Worm (Caenorhabditis elegans) whole organism, L4 larva: ENCODE results near the gene F53C11.1.
A peak's percentile ranks its signal among the peaks of the same experiment; 100 is the strongest.

Source experiments
- D1046.2 ChIP-seq: fragments of 200-800 bp; sonication (Bioruptor generic); IDR thresholded peaks from 2 replicates; pipeline ENCODE4 v1.3.6; 2022; ENCODE audit warnings: missing genetic modification characterization, missing compliant biosample characterization
- F10B5.3 ChIP-seq: sonication (generic microtip); optimal IDR thresholded peaks from 2 replicates; lab custom pipeline; 2016; ENCODE audit warnings: mild to moderate bottlenecking, missing genetic modification characterization, missing compliant biosample characterization
- F26F4.8 ChIP-seq: fragments of 200-800 bp; sonication (Bioruptor generic); conservative IDR thresholded peaks from 2 replicates; pipeline ENCODE4 v1.3.6; 2022; ENCODE audit warnings: missing genetic modification characterization, missing compliant biosample characterization
- F37D6.2 ChIP-seq: sonication (generic microtip); optimal IDR thresholded peaks from 2 replicates; lab custom pipeline; 2016; ENCODE audit warnings: mild to moderate bottlenecking, missing genetic modification characterization, missing compliant biosample characterization
- F49E8.2 ChIP-seq: sonication (generic microtip); optimal IDR thresholded peaks from 2 replicates; lab custom pipeline; 2016; ENCODE audit warnings: missing compliant biosample characterization, mild to moderate bottlenecking, missing genetic modification characterization, borderline replicate concordance
- R02D3.7 ChIP-seq: fragments of 150-350 bp; sonication (generic microtip); optimal IDR thresholded peaks from 3 replicates; lab custom pipeline; 2014; ENCODE audit warnings: missing biosample characterization, missing genetic modification characterization
- T26A8.4 ChIP-seq: fragments of 200-800 bp; sonication (Bioruptor generic); IDR thresholded peaks from 2 replicates; pipeline ENCODE4 v1.3.6; 2022; ENCODE audit warnings: missing genetic modification characterization, missing compliant biosample characterization
- Y75B8A.6 ChIP-seq: fragments of 200-800 bp; sonication (Bioruptor generic); IDR thresholded peaks from 2 replicates; pipeline ENCODE4 v1.3.6; 2022; ENCODE audit warnings: missing genetic modification reagents, missing genetic modification characterization, missing compliant biosample characterization
- aha-1 ChIP-seq: fragments of 150-350 bp; peaks from one replicate; lab custom pipeline; 2014; ENCODE audit warnings: missing biosample characterization, missing genetic modification characterization
- aly-2 ChIP-seq: sonication (generic microtip); optimal IDR thresholded peaks from 2 replicates; lab custom pipeline; 2018; ENCODE audit warnings: missing biosample characterization, missing genetic modification characterization
- arid-1 ChIP-seq: fragments of 200-800 bp; sonication (Bioruptor generic); conservative IDR thresholded peaks from 2 replicates; pipeline ENCODE4 v1.3.6; 2022; ENCODE audit warnings: missing genetic modification reagents, missing genetic modification characterization, missing compliant biosample characterization
- ceh-32 ChIP-seq: sonication (generic microtip); optimal IDR thresholded peaks from 2 replicates; lab custom pipeline; 2016; ENCODE audit warnings: mild to moderate bottlenecking, missing genetic modification characterization, missing compliant biosample characterization; ENCODE audit not compliant: poor library complexity
- ceh-62 ChIP-seq: sonication (generic microtip); optimal IDR thresholded peaks from 2 replicates; lab custom pipeline; 2017; ENCODE audit warnings: missing biosample characterization, missing genetic modification characterization
- cey-2 ChIP-seq: sonication (generic microtip); optimal IDR thresholded peaks from 3 replicates; lab custom pipeline; 2017; ENCODE audit warnings: missing genetic modification characterization, mild to moderate bottlenecking, missing compliant biosample characterization, antibody characterized with exemption, borderline replicate concordance; ENCODE audit not compliant: insufficient read depth
- daf-12 ChIP-seq: fragments of 150-350 bp; optimal IDR thresholded peaks from 2 replicates; lab custom pipeline; 2014; ENCODE audit warnings: missing biosample characterization, missing genetic modification reagents, missing genetic modification characterization
- dmd-6 ChIP-seq: fragments of 200-800 bp; sonication (Bioruptor generic); IDR thresholded peaks from 2 replicates; pipeline ENCODE4 v1.3.6; 2022; ENCODE audit warnings: missing genetic modification reagents, missing genetic modification characterization, missing compliant biosample characterization
- duxl-1 ChIP-seq: sonication (generic microtip); optimal IDR thresholded peaks from 2 replicates; lab custom pipeline; 2016; ENCODE audit warnings: mild to moderate bottlenecking, missing genetic modification characterization, moderate library complexity, missing compliant biosample characterization; ENCODE audit not compliant: poor library complexity
- hlh-11 ChIP-seq: fragments of 200-800 bp; sonication (Bioruptor generic); optimal IDR thresholded peaks from 2 replicates; lab custom pipeline; 2018; ENCODE audit warnings: mild to moderate bottlenecking, missing genetic modification characterization, missing compliant biosample characterization
- hlh-30 ChIP-seq: sonication (generic microtip); optimal IDR thresholded peaks from 2 replicates; lab custom pipeline; 2017; ENCODE audit warnings: antibody characterized with exemption, mild to moderate bottlenecking, missing genetic modification characterization, missing compliant biosample characterization; ENCODE audit not compliant: insufficient read depth
- lim-7 ChIP-seq: fragments of 200-800 bp; sonication (Bioruptor generic); IDR thresholded peaks from 2 replicates; pipeline ENCODE4 v1.3.6; 2022; ENCODE audit warnings: missing genetic modification characterization, missing compliant biosample characterization
- lin-13 ChIP-seq: fragments of 150-350 bp; optimal IDR thresholded peaks from 2 replicates; lab custom pipeline; 2014; ENCODE audit warnings: missing biosample characterization, missing genetic modification reagents, missing genetic modification characterization
- lin-39 ChIP-seq: fragments of 150-350 bp; optimal IDR thresholded peaks from 2 replicates; lab custom pipeline; 2014; ENCODE audit warnings: missing biosample characterization, missing genetic modification reagents, missing genetic modification characterization
- lir-3 ChIP-seq: sonication (generic microtip); optimal IDR thresholded peaks from 2 replicates; lab custom pipeline; 2016; ENCODE audit warnings: mild to moderate bottlenecking, missing genetic modification characterization, missing compliant biosample characterization
- lsy-2 ChIP-seq, 2 experiments: fragments of 150-350 bp in 1 of 2; sonication (generic microtip) in 1 of 2; optimal IDR thresholded peaks; 2 replicates each; lab custom pipeline; 2014 to 2017; ENCODE audit warnings: missing biosample characterization in 2 of 2, missing genetic modification characterization in 2 of 2
- mdt-29 ChIP-seq: fragments of 200-800 bp; sonication (Bioruptor generic); IDR thresholded peaks from 2 replicates; pipeline ENCODE4 v1.3.6; 2022; ENCODE audit warnings: missing genetic modification reagents, missing genetic modification characterization, missing compliant biosample characterization
- nhr-102 ChIP-seq: sonication (generic microtip); optimal IDR thresholded peaks from 2 replicates; lab custom pipeline; 2016; ENCODE audit warnings: mild to moderate bottlenecking, missing genetic modification characterization, moderate library complexity, missing compliant biosample characterization
- nhr-237 ChIP-seq: sonication (generic microtip); optimal IDR thresholded peaks from 2 replicates; lab custom pipeline; 2017; ENCODE audit warnings: missing biosample characterization, missing genetic modification characterization
- nhr-28 ChIP-seq: fragments of 150-350 bp; optimal IDR thresholded peaks from 2 replicates; lab custom pipeline; 2014; ENCODE audit warnings: missing biosample characterization, missing genetic modification characterization
- nhr-42 ChIP-seq: fragments of 200-800 bp; sonication (Bioruptor generic); IDR thresholded peaks from 2 replicates; pipeline ENCODE4 v1.3.6; 2022; ENCODE audit warnings: missing genetic modification characterization, missing compliant biosample characterization
- nhr-6 ChIP-seq: fragments of 150-350 bp; optimal IDR thresholded peaks from 2 replicates; lab custom pipeline; 2014; ENCODE audit warnings: missing biosample characterization, missing genetic modification characterization
- pha-4 ChIP-seq, 2 experiments: fragments of 150-350 bp in 1 of 2; fragments of 200-800 bp in 1 of 2; sonication (Bioruptor generic) in 1 of 2; IDR thresholded peaks in 1 of 2; optimal IDR thresholded peaks in 1 of 2; 2 replicates each; pipeline versions ENCODE4 v1.3.6 to Lab custom; 2014 to 2022; ENCODE audit warnings: missing genetic modification characterization in 2 of 2, missing genetic modification reagents in 2 of 2, missing biosample characterization in 1 of 2, missing compliant biosample characterization in 1 of 2
- saeg-2 ChIP-seq: fragments of 200-800 bp; sonication (Bioruptor generic); IDR thresholded peaks from 2 replicates; pipeline ENCODE4 v1.3.6; 2022; ENCODE audit warnings: missing genetic modification reagents, missing genetic modification characterization, missing compliant biosample characterization
- snpc-1.2 ChIP-seq: fragments of 200-800 bp; sonication (Bioruptor generic); IDR thresholded peaks from 2 replicates; pipeline ENCODE4 v1.3.6; 2022; ENCODE audit warnings: missing genetic modification reagents, missing genetic modification characterization, missing compliant biosample characterization
- spr-1 ChIP-seq: sonication (generic microtip); optimal IDR thresholded peaks from 2 replicates; lab custom pipeline; 2016; ENCODE audit warnings: mild to moderate bottlenecking, missing genetic modification characterization, missing compliant biosample characterization
- tra-1 ChIP-seq: fragments of 200-800 bp; sonication (Bioruptor generic); IDR thresholded peaks from 2 replicates; pipeline ENCODE4 v1.3.6; 2022; ENCODE audit warnings: missing genetic modification reagents, missing genetic modification characterization, missing compliant biosample characterization
- ztf-11 ChIP-seq: fragments of 150-350 bp; optimal IDR thresholded peaks from 2 replicates; lab custom pipeline; 2014; ENCODE audit warnings: missing biosample characterization, missing genetic modification characterization

Gene F53C11.1

DNA sequence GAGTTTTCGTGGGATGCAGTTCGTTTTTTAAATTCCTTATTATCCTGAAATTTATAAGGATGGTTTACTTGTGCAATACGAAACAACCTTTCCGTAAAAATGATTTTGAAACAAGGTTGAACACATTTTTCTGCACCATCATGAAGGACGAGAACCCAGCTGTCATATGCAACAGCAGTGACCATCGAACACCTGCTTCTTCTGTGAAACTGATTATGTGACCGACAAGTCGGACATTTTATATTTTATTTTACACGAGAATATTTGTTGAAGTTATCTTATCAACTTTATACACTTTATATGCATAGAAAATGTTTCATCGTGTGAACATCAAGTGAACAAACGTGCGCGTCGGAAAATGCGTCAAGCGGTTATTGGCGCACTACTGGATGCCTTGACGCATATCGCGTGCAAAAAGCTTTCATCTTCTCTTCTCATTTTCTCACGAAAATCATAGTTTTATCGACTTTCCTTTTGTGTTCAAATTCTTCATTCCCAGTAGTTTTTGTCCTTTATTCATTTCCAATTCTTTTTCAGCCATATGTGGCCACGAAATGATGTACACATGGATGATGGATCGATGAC lies 43.3 kb downstream of the F53C11.1 start, which contains the start of gene sel-10 (continued):
- TF ChIP-seq dmd-6 (peak; percentile 70), ztf-11 (tag; lab: Kevin White, UChicago) (no peak), ceh-62 (tag; lab: Kevin White, UChicago) (no peak), lsy-2 (tag; optimal IDR thresholded peaks at IDR 0.05; lab: Kevin White, UChicago) (peak in 1 of 2 experiments; percentile 83), nhr-28 (tag; lab: Kevin White, UChicago) (peak; percentile 52), T26A8.4 (GFP tag; lab: Robert Waterston, UW) (no peak), tra-1 (no peak), duxl-1 (peak; percentile 66), nhr-6 (peak; percentile 89), F10B5.3 (peak; percentile 23), cey-2 (no peak), hlh-30 (tag; lab: Kevin White, UChicago) (peak; percentile 66), mdt-29 (GFP tag; lab: Robert Waterston, UW) (no peak), nhr-42 (GFP tag; lab: Robert Waterston, UW) (no peak), R02D3.7 (tag; lab: Kevin White, UChicago) (no peak), daf-12 (tag; lab: Kevin White, UChicago) (no peak), spr-1 (no peak), aha-1 (tag; lab: Kevin White, UChicago) (peak; percentile 98), F37D6.2 (tag; lab: Kevin White, UChicago) (peak; percentile 36), lir-3 (tag; lab: Kevin White, UChicago) (no peak), Y75B8A.6 (GFP tag; lab: Robert Waterston, UW) (no peak), saeg-2 (no peak), snpc-1.2 (GFP tag; lab: Robert Waterston, UW) (no peak), aly-2 (tag; lab: Kevin White, UChicago) (no peak), F26F4.8 (no peak), nhr-102 (tag; lab: Kevin White, UChicago) (no peak), lin-13 (GFP tag; lab: Kevin White, UChicago) (peak; percentile 66), lin-39 (tag; lab: Kevin White, UChicago) (no peak), hlh-11 (no peak), lim-7 (GFP tag; lab: Robert Waterston, UW) (no peak), nhr-237 (no peak), D1046.2 (GFP tag; lab: Robert Waterston, UW) (no peak), F49E8.2 (no peak), ceh-32 (no peak), arid-1 (GFP tag; lab: Robert Waterston, UW) (0 out of 2 replicates have a peak, but pooled peaks have one; percentile 33)

DNA sequence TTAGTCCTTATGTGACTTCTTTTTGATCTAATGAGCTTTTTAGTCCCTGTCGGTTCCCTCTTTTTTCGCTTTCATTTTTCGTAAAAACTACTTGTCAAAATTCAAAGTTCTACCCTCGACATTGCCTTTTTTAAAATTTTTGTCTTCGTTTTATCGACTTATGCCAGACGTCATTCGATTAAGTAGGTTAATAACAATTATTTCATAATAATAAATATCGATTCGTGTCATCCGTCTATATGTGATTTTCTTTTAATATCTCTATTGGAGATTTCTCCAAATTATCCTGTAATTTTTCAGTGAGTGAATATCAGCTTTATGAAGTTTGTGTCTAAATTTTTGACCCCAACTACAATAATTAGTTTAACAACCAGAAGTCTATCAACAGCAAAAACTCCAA lies 47.2 kb downstream of the F53C11.1 start, which contains the start of gene hpo-31:
TSS of gene hpo-31 (plus strand) at position 301 of the 400 bp plus-strand sequence.
- no peak for TF ChIP-seq pha-4 (GFP tag; IDR thresholded peaks at IDR 0.05; lab: Robert Waterston, UW)
- TF ChIP-seq pha-4 (tag; optimal IDR thresholded peaks at IDR 0.05; lab: Kevin White, UChicago), result no peak
- peak; percentile 72 for TF ChIP-seq aha-1 (tag; lab: Kevin White, UChicago)
